Worm (Caenorhabditis elegans) whole organism, L4 larva: ENCODE measurements around the gene cdd-1.
A peak's percentile ranks its signal among the peaks of the same experiment; 100 is the strongest.

Experiments
- F37D6.2 ChIP-seq: sonication (generic microtip); optimal IDR thresholded peaks from 2 replicates; lab custom pipeline; 2016; ENCODE audit warnings: mild to moderate bottlenecking, missing genetic modification characterization, missing compliant biosample characterization
- F44E2.7 ChIP-seq: fragments of 200-800 bp; sonication (Bioruptor generic); IDR thresholded peaks from 2 replicates; pipeline ENCODE4 v2.1.2; 2022; ENCODE audit warnings: missing genetic modification characterization, missing compliant biosample characterization
- F49E8.2 ChIP-seq: sonication (generic microtip); optimal IDR thresholded peaks from 2 replicates; lab custom pipeline; 2016; ENCODE audit warnings: missing compliant biosample characterization, mild to moderate bottlenecking, missing genetic modification characterization, borderline replicate concordance
- T26A8.4 ChIP-seq: fragments of 200-800 bp; sonication (Bioruptor generic); IDR thresholded peaks from 2 replicates; pipeline ENCODE4 v1.3.6; 2022; ENCODE audit warnings: missing genetic modification characterization, missing compliant biosample characterization
- Y105C5A.15 ChIP-seq: fragments of 200-800 bp; sonication (Bioruptor generic); IDR thresholded peaks from 2 replicates; pipeline ENCODE4 v1.3.6; 2022; ENCODE audit warnings: missing genetic modification characterization, missing compliant biosample characterization
- Y48G9A.11 ChIP-seq: fragments of 200-800 bp; sonication (Bioruptor generic); IDR thresholded peaks from 2 replicates; pipeline ENCODE4 v1.3.6; 2022; ENCODE audit warnings: missing genetic modification reagents, missing genetic modification characterization, missing compliant biosample characterization
- ZK337.2 ChIP-seq: fragments of 200-800 bp; sonication (Bioruptor generic); IDR thresholded peaks from 2 replicates; pipeline ENCODE4 v1.3.6; 2022; ENCODE audit warnings: missing genetic modification reagents, missing genetic modification characterization, missing compliant biosample characterization
- aha-1 ChIP-seq: fragments of 150-350 bp; peaks from one replicate; lab custom pipeline; 2014; ENCODE audit warnings: missing biosample characterization, missing genetic modification characterization
- aly-2 ChIP-seq: sonication (generic microtip); optimal IDR thresholded peaks from 2 replicates; lab custom pipeline; 2018; ENCODE audit warnings: missing biosample characterization, missing genetic modification characterization
- ama-1 ChIP-seq: fragments of 150-350 bp; optimal IDR thresholded peaks from 2 replicates; lab custom pipeline; 2014; ENCODE audit warnings: inconsistent platforms, mixed read lengths
- ceh-20 ChIP-seq: fragments of 200-800 bp; sonication (Bioruptor generic); IDR thresholded peaks from 2 replicates; pipeline ENCODE4 v1.3.6; 2022; ENCODE audit warnings: missing genetic modification reagents, missing genetic modification characterization, missing compliant biosample characterization
- ceh-62 ChIP-seq: sonication (generic microtip); optimal IDR thresholded peaks from 2 replicates; lab custom pipeline; 2017; ENCODE audit warnings: missing biosample characterization, missing genetic modification characterization
- cey-2 ChIP-seq: sonication (generic microtip); optimal IDR thresholded peaks from 3 replicates; lab custom pipeline; 2017; ENCODE audit warnings: missing genetic modification characterization, mild to moderate bottlenecking, missing compliant biosample characterization, antibody characterized with exemption, borderline replicate concordance; ENCODE audit not compliant: insufficient read depth
- ctbp-1 ChIP-seq: fragments of 200-800 bp; sonication (Bioruptor generic); IDR thresholded peaks from 2 replicates; pipeline ENCODE4 v1.3.6; 2022; ENCODE audit warnings: missing genetic modification reagents, missing genetic modification characterization, missing compliant biosample characterization
- daf-12 ChIP-seq: fragments of 150-350 bp; optimal IDR thresholded peaks from 2 replicates; lab custom pipeline; 2014; ENCODE audit warnings: missing biosample characterization, missing genetic modification reagents, missing genetic modification characterization
- daf-8 ChIP-seq: fragments of 200-800 bp; sonication (Bioruptor generic); IDR thresholded peaks from 2 replicates; pipeline ENCODE4 v1.3.6; 2022; ENCODE audit warnings: missing genetic modification characterization, missing compliant biosample characterization
- dmd-6 ChIP-seq: fragments of 200-800 bp; sonication (Bioruptor generic); IDR thresholded peaks from 2 replicates; pipeline ENCODE4 v1.3.6; 2022; ENCODE audit warnings: missing genetic modification reagents, missing genetic modification characterization, missing compliant biosample characterization
- dve-1 ChIP-seq: sonication (generic microtip); optimal IDR thresholded peaks from 2 replicates; lab custom pipeline; 2017; ENCODE audit warnings: antibody characterized with exemption, mild to moderate bottlenecking, missing genetic modification characterization, missing compliant biosample characterization; ENCODE audit not compliant: insufficient read depth
- gei-8 ChIP-seq: fragments of 200-800 bp; sonication (Bioruptor generic); optimal IDR thresholded peaks from 2 replicates; lab custom pipeline; 2018; ENCODE audit warnings: mild to moderate bottlenecking, missing genetic modification characterization, missing compliant biosample characterization
- hif-1 ChIP-seq, 2 experiments: sonication (generic microtip); optimal IDR thresholded peaks; 2 replicates each; lab custom pipeline; 2016 to 2017; ENCODE audit warnings: missing compliant biosample characterization in 2 of 2, missing genetic modification characterization in 2 of 2, missing genetic modification reagents in 2 of 2, missing genotype in 2 of 2, mild to moderate bottlenecking in 1 of 2
- hlh-11 ChIP-seq: fragments of 200-800 bp; sonication (Bioruptor generic); optimal IDR thresholded peaks from 2 replicates; lab custom pipeline; 2018; ENCODE audit warnings: mild to moderate bottlenecking, missing genetic modification characterization, missing compliant biosample characterization
- hlh-30 ChIP-seq: sonication (generic microtip); optimal IDR thresholded peaks from 2 replicates; lab custom pipeline; 2017; ENCODE audit warnings: antibody characterized with exemption, mild to moderate bottlenecking, missing genetic modification characterization, missing compliant biosample characterization; ENCODE audit not compliant: insufficient read depth
- jun-1 ChIP-seq: fragments of 150-350 bp; optimal IDR thresholded peaks from 2 replicates; lab custom pipeline; 2014; ENCODE audit warnings: missing biosample characterization, missing genetic modification reagents, missing genetic modification characterization
- lin-13 ChIP-seq: fragments of 150-350 bp; optimal IDR thresholded peaks from 2 replicates; lab custom pipeline; 2014; ENCODE audit warnings: missing biosample characterization, missing genetic modification reagents, missing genetic modification characterization
- lin-39 ChIP-seq: fragments of 150-350 bp; optimal IDR thresholded peaks from 2 replicates; lab custom pipeline; 2014; ENCODE audit warnings: missing biosample characterization, missing genetic modification reagents, missing genetic modification characterization
- madf-9 ChIP-seq: fragments of 200-800 bp; sonication (Bioruptor generic); conservative IDR thresholded peaks from 2 replicates; pipeline ENCODE4 v1.3.6; 2022; ENCODE audit warnings: missing genetic modification reagents, missing genetic modification characterization, missing compliant biosample characterization
- mxl-3 ChIP-seq: fragments of 200-800 bp; sonication (Bioruptor generic); optimal IDR thresholded peaks from 2 replicates; lab custom pipeline; 2018; ENCODE audit warnings: mild to moderate bottlenecking, missing genetic modification characterization, missing compliant biosample characterization
- nhr-10 ChIP-seq: fragments of 150-350 bp; optimal IDR thresholded peaks from 2 replicates; lab custom pipeline; 2014; ENCODE audit warnings: missing biosample characterization, missing genetic modification characterization
- nhr-25 ChIP-seq: sonication (generic microtip); optimal IDR thresholded peaks from 2 replicates; lab custom pipeline; 2017; ENCODE audit warnings: missing genetic modification characterization, mild to moderate bottlenecking, missing compliant biosample characterization, antibody characterized with exemption, moderate library complexity, borderline replicate concordance; ENCODE audit not compliant: insufficient read depth
- nhr-28 ChIP-seq: fragments of 150-350 bp; optimal IDR thresholded peaks from 2 replicates; lab custom pipeline; 2014; ENCODE audit warnings: missing biosample characterization, missing genetic modification characterization
- nhr-76 ChIP-seq: fragments of 150-350 bp; optimal IDR thresholded peaks from 2 replicates; lab custom pipeline; 2014; ENCODE audit warnings: missing biosample characterization, missing genetic modification characterization
- pha-4 ChIP-seq, 2 experiments: fragments of 150-350 bp in 1 of 2; fragments of 200-800 bp in 1 of 2; sonication (Bioruptor generic) in 1 of 2; IDR thresholded peaks in 1 of 2; optimal IDR thresholded peaks in 1 of 2; 2 replicates each; pipeline versions ENCODE4 v1.3.6 to Lab custom; 2014 to 2022; ENCODE audit warnings: missing genetic modification characterization in 2 of 2, missing genetic modification reagents in 2 of 2, missing biosample characterization in 1 of 2, missing compliant biosample characterization in 1 of 2
- php-3 ChIP-seq: fragments of 200-800 bp; sonication (Bioruptor generic); IDR thresholded peaks from 2 replicates; pipeline ENCODE4 v1.3.6; 2022; ENCODE audit warnings: missing genetic modification reagents, missing genetic modification characterization, missing compliant biosample characterization
- sdz-12 ChIP-seq: fragments of 200-800 bp; sonication (Bioruptor generic); optimal IDR thresholded peaks from 2 replicates; lab custom pipeline; 2018; ENCODE audit warnings: mild to moderate bottlenecking, missing genetic modification characterization, missing compliant biosample characterization
- set-16 ChIP-seq: fragments of 200-800 bp; sonication (Bioruptor generic); IDR thresholded peaks from 2 replicates; pipeline ENCODE4 v1.3.6; 2022; ENCODE audit warnings: missing genetic modification reagents, missing genetic modification characterization, missing compliant biosample characterization
- skn-1 ChIP-seq: fragments of 150-350 bp; optimal IDR thresholded peaks from 2 replicates; lab custom pipeline; 2014; ENCODE audit warnings: missing biosample characterization, missing genetic modification characterization
- tra-1 ChIP-seq: fragments of 200-800 bp; sonication (Bioruptor generic); IDR thresholded peaks from 2 replicates; pipeline ENCODE4 v1.3.6; 2022; ENCODE audit warnings: missing genetic modification reagents, missing genetic modification characterization, missing compliant biosample characterization
- unc-39 ChIP-seq: sonication (generic microtip); optimal IDR thresholded peaks from 2 replicates; lab custom pipeline; 2017; ENCODE audit warnings: missing biosample characterization, missing genetic modification characterization
- unc-62 ChIP-seq, 3 experiments: fragments of 150-350 bp in 1 of 3; sonication (generic microtip); optimal IDR thresholded peaks in 2 of 3; peaks in 1 of 3; 1 replicate in 1 of 3; 2 replicates in 2 of 3; lab custom pipeline; 2014 to 2017; ENCODE audit warnings: missing biosample characterization in 3 of 3, missing genetic modification characterization in 3 of 3, missing genetic modification reagents in 3 of 3, missing genotype in 1 of 3
- zfp-2 ChIP-seq: sonication (generic microtip); optimal IDR thresholded peaks from 2 replicates; lab custom pipeline; 2016; ENCODE audit warnings: mild to moderate bottlenecking, missing genetic modification characterization, missing compliant biosample characterization
- zfp-3 ChIP-seq: fragments of 200-800 bp; sonication (Bioruptor generic); conservative IDR thresholded peaks from 2 replicates; pipeline ENCODE4 v1.3.6; 2022; ENCODE audit warnings: missing genetic modification reagents, missing genetic modification characterization, missing compliant biosample characterization
- zip-11 ChIP-seq: fragments of 200-800 bp; sonication (Bioruptor generic); IDR thresholded peaks from 2 replicates; pipeline ENCODE4 v1.3.6; 2022; ENCODE audit warnings: missing genetic modification characterization, missing compliant biosample characterization
- ztf-7 ChIP-seq: fragments of 150-350 bp; optimal IDR thresholded peaks from 2 replicates; lab custom pipeline; 2014; ENCODE audit warnings: missing biosample characterization, missing genetic modification characterization

Gene cdd-1

DNA sequence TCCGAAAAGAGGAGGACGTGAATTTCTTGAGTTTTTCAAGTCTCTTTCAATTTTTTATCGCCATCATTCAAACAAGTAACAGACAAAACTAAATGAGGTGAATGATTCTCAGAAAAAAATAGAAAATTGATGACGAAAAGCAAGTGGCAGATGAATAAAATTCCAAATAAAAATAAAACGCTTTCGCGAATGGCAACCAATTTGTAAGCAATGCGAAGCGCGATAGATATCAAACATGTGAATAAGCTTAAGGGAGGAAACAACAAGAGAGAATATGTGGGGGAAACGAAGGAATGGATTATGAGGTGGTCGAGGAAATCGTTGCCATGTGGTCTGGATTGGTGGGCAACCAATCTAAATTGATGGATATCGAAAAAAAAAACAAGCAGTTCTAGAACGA is 6.5 kb downstream of the cdd-1 start:
- TF ChIP-seq aly-2 (tag; lab: Kevin White, UChicago): no peak

DNA sequence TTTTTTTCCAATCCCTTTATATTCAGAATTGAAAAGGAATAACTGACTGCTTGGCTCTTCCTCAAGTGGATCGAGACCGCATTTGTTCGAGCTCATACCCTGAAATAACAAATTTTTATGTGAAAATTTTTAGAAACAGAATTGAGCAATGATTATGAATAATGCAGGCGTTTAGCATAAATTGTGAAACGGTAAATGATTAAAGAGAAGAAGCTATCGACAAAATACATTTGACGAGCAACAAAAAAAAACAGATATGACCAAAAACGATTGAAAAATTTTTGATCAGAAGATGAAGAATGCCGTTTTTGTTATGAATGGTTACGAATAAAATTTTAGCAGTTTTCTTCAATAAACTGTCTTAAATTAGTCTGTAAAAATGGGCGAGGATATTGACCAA is 7.3 kb downstream of the cdd-1 start, which contains the start of gene C17H11.6:
TSS of gene C17H11.6 (minus strand) at position 101 of the 400 bp plus-strand sequence.
- TF ChIP-seq dmd-6 (GFP tag; lab: Robert Waterston, UW) (no peak), F44E2.7 (no peak), nhr-10 (no peak), F37D6.2 (tag; lab: Kevin White, UChicago) (no peak)

DNA sequence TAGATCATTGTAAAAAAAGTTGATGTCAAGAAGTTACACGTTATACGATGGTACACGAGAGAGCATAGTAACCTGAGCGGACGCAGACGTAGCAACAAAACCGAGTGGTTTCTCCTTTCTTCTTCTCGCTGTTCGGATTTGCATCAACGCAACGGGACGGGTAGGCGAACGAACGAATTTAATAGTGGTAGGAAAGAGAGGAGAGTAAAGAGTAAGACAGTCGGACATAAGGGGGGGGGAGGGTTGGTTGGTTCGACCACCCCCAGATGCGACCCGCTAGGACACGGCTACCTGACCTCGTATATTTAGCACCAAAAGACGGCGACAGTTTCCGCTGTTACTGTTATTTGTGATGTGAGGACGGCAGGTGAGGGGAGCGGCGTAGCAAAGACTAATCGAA is 9.7 kb downstream of the cdd-1 start:
- TF ChIP-seq dmd-6 (GFP tag; lab: Robert Waterston, UW) (no peak), zfp-3 (GFP tag; lab: Robert Waterston, UW) (no peak), nhr-10 (no peak), nhr-25 (peak; percentile 48), set-16 (GFP tag; lab: Robert Waterston, UW) (0 out of 2 replicates have a peak, but pooled peaks have one; percentile 11), ztf-7 (no peak), cey-2 (tag; lab: Kevin White, UChicago) (no peak), lin-39 (tag; lab: Kevin White, UChicago) (no peak), gei-8 (GFP tag; lab: Kevin White, UChicago) (no peak), hif-1 (tag; optimal IDR thresholded peaks at IDR 0.05; lab: Kevin White, UChicago) (no peak), skn-1 (tag; lab: Kevin White, UChicago) (no peak), php-3 (GFP tag; lab: Robert Waterston, UW) (no peak), ceh-20 (GFP tag; lab: Robert Waterston, UW) (no peak), F37D6.2 (tag; lab: Kevin White, UChicago) (no peak), dve-1 (tag; lab: Kevin White, UChicago) (peak; percentile 10), Y105C5A.15 (GFP tag; lab: Robert Waterston, UW) (no peak), zip-11 (GFP tag; lab: Robert Waterston, UW) (no peak), daf-12 (tag; lab: Kevin White, UChicago) (no peak), aha-1 (tag; lab: Kevin White, UChicago) (peak; percentile 82), lin-13 (GFP tag; lab: Kevin White, UChicago) (no peak), nhr-76 (tag; lab: Kevin White, UChicago) (no peak), madf-9 (GFP tag; lab: Robert Waterston, UW) (no peak), ama-1 (lab: Kevin White, UChicago) (no peak), zfp-2 (no peak), ceh-62 (tag; lab: Kevin White, UChicago) (no peak), sdz-12 (GFP tag; lab: Kevin White, UChicago) (no peak)
- TF ChIP-seq, all 104 proteins: peak for 4

DNA sequence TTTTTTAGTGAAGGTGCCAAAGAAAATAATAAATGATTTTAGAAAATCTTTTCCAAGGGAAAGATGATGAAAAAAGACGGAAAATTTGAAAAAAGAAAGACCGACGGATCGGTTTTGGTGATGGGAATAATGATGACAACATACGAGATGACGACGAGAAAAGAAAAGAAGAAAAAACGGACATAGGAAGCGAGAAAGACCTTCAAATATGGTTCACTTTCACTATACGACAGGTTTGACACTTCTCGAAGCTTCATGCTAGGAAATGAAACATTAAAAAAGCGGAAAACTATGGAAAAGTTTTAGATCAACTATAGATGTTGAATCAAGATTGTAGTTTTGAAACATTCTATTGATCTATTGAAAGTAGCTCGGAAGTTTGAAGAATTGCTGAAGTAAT is 10.7 kb downstream of the cdd-1 start:
- peak; percentile 2 for TF ChIP-seq dve-1 (tag; lab: Kevin White, UChicago)
- no peak for TF ChIP-seq ctbp-1
- peak in 1 of 2 experiments; percentile 17 for TF ChIP-seq unc-62 (GFP tag; optimal IDR thresholded peaks at IDR 0.05 in 1 of 2; lab: Kevin White, UChicago)
- no peak for TF ChIP-seq unc-62 (tag; optimal IDR thresholded peaks at IDR 0.05; lab: Kevin White, UChicago)
- no peak for TF ChIP-seq F49E8.2 (tag; lab: Kevin White, UChicago)
- peak; percentile 23 for TF ChIP-seq nhr-28 (tag; lab: Kevin White, UChicago)

DNA sequence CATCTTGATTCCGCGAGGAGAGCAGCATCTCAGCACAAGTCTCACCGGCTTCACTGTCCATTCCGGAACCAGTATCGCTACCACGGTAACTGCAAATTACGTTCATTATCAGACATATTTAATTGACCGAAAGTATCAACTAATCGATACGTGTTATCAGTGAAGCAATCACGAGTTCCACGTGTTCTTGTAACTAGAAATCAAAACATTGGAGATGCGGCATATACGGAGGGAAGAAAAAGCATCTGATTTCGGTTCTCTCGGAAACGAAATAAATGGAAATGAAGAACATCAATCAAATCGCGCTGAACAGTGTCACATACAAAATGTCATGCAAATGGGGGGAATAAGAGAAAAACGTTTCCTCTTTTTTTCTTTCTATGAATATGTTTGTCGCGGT is 17.7 kb downstream of the cdd-1 start:
- TF ChIP-seq zfp-2 (no peak), ZK337.2 (no peak), T26A8.4 (no peak), mxl-3 (GFP tag; lab: Kevin White, UChicago) (peak; percentile 46), pha-4 (GFP tag; IDR thresholded peaks at IDR 0.05; lab: Robert Waterston, UW) (no peak), pha-4 (tag; optimal IDR thresholded peaks at IDR 0.05; lab: Kevin White, UChicago) (no peak), Y48G9A.11 (GFP tag; lab: Robert Waterston, UW) (no peak), tra-1 (GFP tag; lab: Robert Waterston, UW) (no peak), dve-1 (tag; lab: Kevin White, UChicago) (peak; percentile 30), unc-39 (no peak), ctbp-1 (no peak), hlh-11 (tag; lab: Kevin White, UChicago) (peak; percentile 54), hlh-30 (tag; lab: Kevin White, UChicago) (peak; percentile 70), jun-1 (tag; lab: Kevin White, UChicago) (no peak), aha-1 (tag; lab: Kevin White, UChicago) (no peak), daf-12 (tag; lab: Kevin White, UChicago) (no peak), daf-8 (GFP tag; lab: Robert Waterston, UW) (no peak)
